Worm (Caenorhabditis elegans): ENCODE data around the gene T20G5.13.
A peak's percentile ranks its signal among the peaks of the same experiment; 100 is the strongest.

T20G5.13 gene

DNA sequence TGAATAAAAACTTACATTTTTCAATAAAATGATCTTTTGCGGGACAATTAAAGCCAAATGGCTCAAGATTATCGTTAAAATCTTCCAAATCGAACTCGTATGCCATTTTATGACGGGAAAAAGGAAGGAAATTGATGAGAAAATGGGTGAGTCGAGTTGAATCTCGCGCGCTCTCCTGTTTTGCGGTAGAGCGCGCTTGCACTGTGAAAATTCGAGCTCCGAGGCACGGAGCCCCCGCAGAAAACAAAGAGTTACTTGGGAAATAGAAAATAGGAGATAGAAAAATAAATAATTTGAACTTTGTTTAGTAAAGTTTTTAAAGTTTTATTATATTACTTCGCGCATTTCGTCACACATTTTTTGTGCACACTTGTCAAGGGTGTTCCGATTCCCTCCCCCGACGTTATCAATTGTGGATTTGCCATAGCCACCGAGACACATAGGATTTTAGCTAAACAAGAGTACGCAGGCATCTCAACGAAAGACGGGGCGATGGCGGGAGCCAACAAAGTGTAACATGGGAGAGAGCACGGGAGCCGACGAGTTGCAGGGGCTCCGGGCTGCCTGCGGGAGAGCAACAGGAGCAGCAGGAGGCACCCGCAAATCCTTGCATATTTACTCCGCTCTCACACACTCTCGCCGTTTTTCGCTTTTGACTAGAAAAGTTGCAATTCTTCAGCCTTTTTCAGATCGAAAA lies 47.5 kb upstream of the T20G5.13 start, which contains the start of the genes div-1 and cor-1 (continued):
- TF ChIP-seq nhr-12 (tag; optimal IDR thresholded peaks at IDR 0.05), result no peak
- TF ChIP-seq nhr-77 (tag; optimal IDR thresholded peaks at IDR 0.05), result peak; percentile 12
- no peak for TF ChIP-seq ceh-8 (GFP tag; optimal IDR thresholded peaks at IDR 0.05)
- TF ChIP-seq xbp-1 (tag; optimal IDR thresholded peaks at IDR 0.05), result peak; percentile 40
- TF ChIP-seq lir-3 (tag; optimal IDR thresholded peaks at IDR 0.05; ENCODE audit: poor library complexity), result no peak
- peak; percentile 73 to 89 (median 87) for TF ChIP-seq dpl-1 (GFP tag; optimal IDR thresholded peaks at IDR 0.05)
- TF ChIP-seq C16A3.4 (tag; optimal IDR thresholded peaks at IDR 0.05), result peak; percentile 52
- no peak for TF ChIP-seq ceh-90 (tag; optimal IDR thresholded peaks at IDR 0.05)
- TF ChIP-seq pqm-1 (tag; optimal IDR thresholded peaks at IDR 0.05), result no peak
- peak; percentile 48 for TF ChIP-seq rnt-1 (tag; optimal IDR thresholded peaks at IDR 0.05)
- no peak for TF ChIP-seq alr-1 (tag; optimal IDR thresholded peaks at IDR 0.05; ENCODE audit: borderline replicate concordance)
- TF ChIP-seq ztf-4 (tag; optimal IDR thresholded peaks at IDR 0.05), result no peak
- no peak for TF ChIP-seq lin-39 (tag; optimal IDR thresholded peaks at IDR 0.05)
- TF ChIP-seq snu-23 (GFP tag; optimal IDR thresholded peaks at IDR 0.05), result peak; percentile 32
- TF ChIP-seq hpl-2 (GFP tag; optimal IDR thresholded peaks at IDR 0.05), result no peak
- no peak for TF ChIP-seq aly-2 (tag; optimal IDR thresholded peaks at IDR 0.05)
- TF ChIP-seq unc-130 (tag; optimal IDR thresholded peaks at IDR 0.05), result no peak
- no peak for TF ChIP-seq mef-2 (tag; optimal IDR thresholded peaks at IDR 0.05)
- no peak for TF ChIP-seq C34B4.2 (tag; optimal IDR thresholded peaks at IDR 0.05)
- TF ChIP-seq elt-2 (tag; optimal IDR thresholded peaks at IDR 0.05), result no peak
- no peak for TF ChIP-seq Y116A8C.19 (tag; optimal IDR thresholded peaks at IDR 0.05; ENCODE audit: borderline replicate concordance)
- TF ChIP-seq lin-13 (GFP tag; optimal IDR thresholded peaks at IDR 0.05), result peak; percentile 39
- TF ChIP-seq ceh-63 (GFP tag; optimal IDR thresholded peaks at IDR 0.05), result no peak
- TF ChIP-seq hlh-17 (GFP tag; optimal IDR thresholded peaks at IDR 0.05; ENCODE audit: borderline replicate concordance), result no peak
- no peak for TF ChIP-seq ceh-88 (GFP tag; IDR thresholded peaks at IDR 0.05)
- no peak for TF ChIP-seq tlp-1 (tag; optimal IDR thresholded peaks at IDR 0.05)
- TF ChIP-seq egl-13 (tag; optimal IDR thresholded peaks at IDR 0.05), result no peak
- TF ChIP-seq sox-4 (tag; optimal IDR thresholded peaks at IDR 0.05), result no peak
- no peak for TF ChIP-seq mdl-1 (tag; optimal IDR thresholded peaks at IDR 0.05)
- peak; percentile 32 for TF ChIP-seq skn-1 (tag; optimal IDR thresholded peaks at IDR 0.05)
- TF ChIP-seq sptf-1 (tag; optimal IDR thresholded peaks at IDR 0.05), result no peak
- no peak for TF ChIP-seq nhr-84 (tag; optimal IDR thresholded peaks at IDR 0.05)
- no peak for TF ChIP-seq unc-30 (tag; optimal IDR thresholded peaks at IDR 0.05)
- TF ChIP-seq nhr-11 (tag; optimal IDR thresholded peaks at IDR 0.05), result no peak
- peak; percentile 31 for TF ChIP-seq swsn-7 (tag; optimal IDR thresholded peaks at IDR 0.05)
- peak; percentile 20 to 75 for TF ChIP-seq lsy-2 (tag; optimal IDR thresholded peaks at IDR 0.05)
- no peak for TF ChIP-seq grh-1 (GFP tag; IDR thresholded peaks at IDR 0.05)
- TF ChIP-seq dsc-1 (tag; optimal IDR thresholded peaks at IDR 0.05), result peak; percentile 40
- no peak for TF ChIP-seq nhr-76 (tag; optimal IDR thresholded peaks at IDR 0.05)

DNA sequence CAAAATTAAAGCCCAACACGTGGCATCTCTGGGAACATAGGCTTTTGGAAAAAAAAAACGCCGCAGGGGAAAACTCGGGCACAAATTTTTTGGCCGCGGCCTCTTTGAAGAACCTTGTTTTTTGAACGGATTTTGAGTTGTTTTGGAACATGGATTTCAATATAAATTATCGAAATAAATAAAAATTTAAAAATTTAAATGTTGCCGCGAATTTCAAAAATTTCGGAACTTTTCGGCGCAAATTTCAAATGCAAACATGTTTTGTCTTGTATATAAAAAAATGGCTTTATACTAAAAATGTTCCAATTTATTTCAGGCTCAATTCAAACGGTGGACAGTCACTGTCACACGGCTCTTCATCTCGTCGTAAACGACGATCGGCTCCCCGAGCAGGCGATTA lies 42.9 kb upstream of the T20G5.13 start:
- TF ChIP-seq ceh-88 (GFP tag; IDR thresholded peaks at IDR 0.05), result no peak
- TF ChIP-seq nhr-85 (tag), result peak; percentile 56

DNA sequence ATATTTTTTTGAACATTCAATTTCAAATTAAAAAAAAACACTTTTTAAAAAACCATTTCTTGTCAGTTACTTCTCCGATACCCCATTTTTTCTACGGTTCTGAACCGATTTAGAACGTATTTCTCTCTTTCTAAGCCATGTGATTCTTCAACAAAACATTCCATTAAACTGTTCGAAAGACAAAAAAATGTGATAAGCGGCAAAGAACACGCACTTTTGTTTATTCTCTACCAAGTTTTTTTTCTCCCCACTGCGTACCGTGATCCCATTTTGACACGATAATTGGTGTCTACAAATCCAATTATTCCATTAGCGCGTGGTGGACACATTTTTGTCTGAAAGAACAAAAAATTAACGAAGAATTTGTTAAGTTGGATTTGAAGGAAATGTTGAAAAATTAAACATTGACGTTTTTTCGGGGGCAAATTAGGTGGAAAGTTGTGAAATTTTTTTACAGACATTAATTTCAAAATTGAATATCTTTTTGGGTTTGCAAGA lies 40.2 kb upstream of the T20G5.13 start:
- peak; percentile 95 for TF ChIP-seq ceh-8 (GFP tag; optimal IDR thresholded peaks at IDR 0.05)
- TF ChIP-seq hpl-2 (GFP tag; optimal IDR thresholded peaks at IDR 0.05), result no peak
- peak; percentile 22 for TF ChIP-seq blmp-1 (tag; optimal IDR thresholded peaks at IDR 0.05)
- TF ChIP-seq xbp-1 (tag; optimal IDR thresholded peaks at IDR 0.05), result no peak
- TF ChIP-seq isw-1 (GFP tag; IDR thresholded peaks at IDR 0.05), result no peak
- no peak for TF ChIP-seq ets-5 (GFP tag; IDR thresholded peaks at IDR 0.05)
- TF ChIP-seq mab-9 (GFP tag; IDR thresholded peaks at IDR 0.05), result no peak
- no peak for TF ChIP-seq efl-3 (GFP tag; optimal IDR thresholded peaks at IDR 0.05)
- TF ChIP-seq nhr-85 (tag), result peak; percentile 86
- peak; percentile 42 for TF ChIP-seq lin-14 (GFP tag; optimal IDR thresholded peaks at IDR 0.05)
- no peak for TF ChIP-seq elt-2 (tag; optimal IDR thresholded peaks at IDR 0.05)
- TF ChIP-seq ceh-63 (GFP tag; optimal IDR thresholded peaks at IDR 0.05), result no peak
- no peak for TF ChIP-seq egl-27 (tag; optimal IDR thresholded peaks at IDR 0.05)
- no peak for TF ChIP-seq tlp-1 (tag; optimal IDR thresholded peaks at IDR 0.05)
- peak in 1 of 6 experiments; percentile 77 for TF ChIP-seq elt-3 (tag; optimal IDR thresholded peaks at IDR 0.05)
- TF ChIP-seq jun-1 (tag; optimal IDR thresholded peaks at IDR 0.05), result no peak
- TF ChIP-seq alr-1 (tag; optimal IDR thresholded peaks at IDR 0.05; ENCODE audit: borderline replicate concordance), result no peak
- TF ChIP-seq nhr-76 (tag; optimal IDR thresholded peaks at IDR 0.05), result no peak
- no peak for TF ChIP-seq snu-23 (GFP tag; optimal IDR thresholded peaks at IDR 0.05)

Measured in whole organism, L1 larva.